Fruit fly (Drosophila melanogaster) whole organism, pupa: Measurements from ENCODE around the gene CG18808.

ENCODE experiments used
- CG13204 ChIP-seq: fragments of 200-800 bp; sonication (Bioruptor generic); optimal IDR thresholded peaks from 2 replicates; lab custom pipeline; 2018; ENCODE audit warnings: missing biosample characterization, mild to moderate bottlenecking, missing genetic modification characterization, moderate library complexity
- CG17806 ChIP-seq: fragments of 200-800 bp; sonication (Bioruptor generic); optimal IDR thresholded peaks from 2 replicates; lab custom pipeline; 2018; ENCODE audit warnings: missing biosample characterization, mild to moderate bottlenecking, missing genetic modification characterization, moderate library complexity
- CG4496 ChIP-seq: fragments of 200-800 bp; sonication (Bioruptor generic); IDR thresholded peaks from 3 replicates; pipeline ENCODE4 v1.3.6; 2022; ENCODE audit warnings: missing biosample characterization, missing genetic modification characterization
- CG9948 ChIP-seq: fragments of 200-800 bp; sonication (Bioruptor generic); optimal IDR thresholded peaks from 2 replicates; lab custom pipeline; 2018; ENCODE audit warnings: missing biosample characterization, mild to moderate bottlenecking, missing genetic modification characterization, moderate library complexity
- D1 ChIP-seq: fragments of 200-800 bp; sonication (Bioruptor generic); optimal IDR thresholded peaks from 2 replicates; lab custom pipeline; 2018; ENCODE audit warnings: missing biosample characterization, mild to moderate bottlenecking, missing genetic modification characterization, moderate library complexity
- EcR ChIP-seq: fragments of 200-800 bp; sonication (Bioruptor generic); optimal IDR thresholded peaks from 3 replicates; lab custom pipeline; 2019; ENCODE audit warnings: missing biosample characterization, missing genetic modification characterization, mild to moderate bottlenecking, moderate library complexity, missing genetic modification reagents
- Ets98B ChIP-seq: fragments of 200-800 bp; sonication (Bioruptor generic); IDR thresholded peaks from 2 replicates; pipeline ENCODE4 v1.3.6; 2022; ENCODE audit warnings: missing biosample characterization, missing genetic modification characterization
- Pif1B ChIP-seq: fragments of 200-800 bp; sonication (Bioruptor generic); optimal IDR thresholded peaks from 3 replicates; lab custom pipeline; 2016; ENCODE audit warnings: missing biosample characterization, missing genetic modification characterization
- Snoo ChIP-seq: fragments of 200-800 bp; sonication (Bioruptor generic); optimal IDR thresholded peaks from 3 replicates; lab custom pipeline; 2017; ENCODE audit warnings: missing biosample characterization, mild to moderate bottlenecking, missing genetic modification characterization, inconsistent platforms
- fd96Ca ChIP-seq: fragments of 200-800 bp; sonication (Bioruptor generic); IDR thresholded peaks from 3 replicates; pipeline ENCODE4 v1.3.6; 2022; ENCODE audit warnings: missing biosample characterization, missing genetic modification characterization
- gl ChIP-seq: fragments of 200-800 bp; sonication (Bioruptor generic); optimal IDR thresholded peaks from 2 replicates; lab custom pipeline; 2018; ENCODE audit warnings: missing biosample characterization, mild to moderate bottlenecking, missing genetic modification characterization
- rn ChIP-seq: fragments of 200-800 bp; sonication (Bioruptor generic); IDR thresholded peaks from 2 replicates; pipeline ENCODE4 v1.3.6; 2022; ENCODE audit warnings: missing biosample characterization, missing genetic modification characterization

dm6 chr3L:4840039-4840939 lies 33.1 kb upstream of the CG18808 start, which contains the start of gene CG13707:
- TF ChIP-seq rn (GFP tag; lab: Robert Waterston, UW) (no peak), CG17806 (tag; lab: Kevin White, UChicago) (no peak), EcR (GFP tag; lab: Kevin White, UChicago) (no peak), CG9948 (tag; lab: Kevin White, UChicago) (no peak), CG4496 (GFP tag; lab: Robert Waterston, UW) (no peak; the same call in 2 of the 3 replicates), fd96Ca (GFP tag; lab: Robert Waterston, UW) (0 out of 3 replicates have a peak, but pooled peaks have one; percentile 36), Pif1B (GFP tag; lab: Kevin White, UChicago) (no peak), CG13204 (no peak), D1 (tag; lab: Kevin White, UChicago) (no peak), Snoo (no peak), gl (tag; lab: Kevin White, UChicago) (no peak), Ets98B (no peak; the same call in 1 of the 2 replicates)
